Fruit fly (Drosophila melanogaster) whole organism, wandering third instar larva: ENCODE data around the gene CG4914.

Experiments used
- Abd-B ChIP-seq: fragments of >200 bp; optimal IDR thresholded peaks from 2 replicates; lab custom pipeline; 2017; ENCODE audit warnings: missing biosample characterization, missing genetic modification characterization
- CG32264 ChIP-seq: fragments of 200-800 bp; sonication (Bioruptor generic); optimal IDR thresholded peaks from 2 replicates; lab custom pipeline; 2016; ENCODE audit warnings: missing biosample characterization, missing genetic modification characterization
- CG9705 ChIP-seq: fragments of 200-800 bp; sonication (Bioruptor generic); optimal IDR thresholded peaks from 2 replicates; lab custom pipeline; 2018; ENCODE audit warnings: missing biosample characterization, mild to moderate bottlenecking, missing genetic modification characterization
- CrebA ChIP-seq: fragments of 200-800 bp; sonication (Bioruptor generic); optimal IDR thresholded peaks from 2 replicates; lab custom pipeline; 2016; ENCODE audit warnings: missing biosample characterization, mild to moderate bottlenecking, missing genetic modification characterization, borderline replicate concordance
- Dfd ChIP-seq: fragments of >200 bp; optimal IDR thresholded peaks from 2 replicates; lab custom pipeline; 2017; ENCODE audit warnings: missing biosample characterization, missing genetic modification characterization
- Dif ChIP-seq: fragments of 200-275, 200-300 bp; sonication (Bioruptor generic); optimal IDR thresholded peaks from 2 replicates; lab custom pipeline; 2018; ENCODE audit warnings: missing biosample characterization, missing genetic modification characterization; ENCODE audit not compliant: partially characterized antibody
- GATAd ChIP-seq: sonication (Bioruptor generic); optimal IDR thresholded peaks from 2 replicates; lab custom pipeline; 2016; ENCODE audit warnings: missing biosample characterization, missing genetic modification characterization
- HLH106 ChIP-seq: fragments of 200-800 bp; optimal IDR thresholded peaks from 3 replicates; lab custom pipeline; 2019; ENCODE audit warnings: missing biosample characterization, mild to moderate bottlenecking, missing genetic modification characterization, moderate library complexity
- Hnf4 ChIP-seq: fragments of 200-800 bp; sonication (Bioruptor generic); optimal IDR thresholded peaks from 2 replicates; lab custom pipeline; 2016; ENCODE audit warnings: missing biosample characterization, mild to moderate bottlenecking, missing genetic modification characterization
- Hr83 ChIP-seq: fragments of 200-300 bp; sonication (Bioruptor generic); optimal IDR thresholded peaks from 2 replicates; lab custom pipeline; 2016; ENCODE audit warnings: missing biosample characterization, mild to moderate bottlenecking, missing genetic modification characterization, moderate library complexity; ENCODE audit not compliant: poor library complexity, severe bottlenecking
- Jra ChIP-seq: sonication (Bioruptor generic); optimal IDR thresholded peaks from 2 replicates; lab custom pipeline; 2016; ENCODE audit warnings: missing biosample characterization, missing genetic modification characterization
- Mio ChIP-seq: sonication (Bioruptor generic); optimal IDR thresholded peaks from 2 replicates; lab custom pipeline; 2016; ENCODE audit warnings: missing biosample characterization, missing genetic modification characterization
- Myc ChIP-seq: fragments of >200 bp; optimal IDR thresholded peaks from 2 replicates; lab custom pipeline; 2017
- N ChIP-seq: fragments of >200 bp; optimal IDR thresholded peaks from 2 replicates; lab custom pipeline; 2018; ENCODE audit warnings: missing biosample characterization, missing external identifiers, missing genetic modification characterization
- OdsH ChIP-seq: fragments of 200-800 bp; sonication (Bioruptor generic); optimal IDR thresholded peaks from 2 replicates; lab custom pipeline; 2016; ENCODE audit warnings: missing biosample characterization, mild to moderate bottlenecking, missing genetic modification characterization
- Rel ChIP-seq, 2 experiments: fragments of 200-800 bp; sonication (Bioruptor generic) in 1 of 2; optimal IDR thresholded peaks; 2 replicates in 1 of 2; 3 replicates in 1 of 2; lab custom pipeline; 2016 to 2019; ENCODE audit warnings: mild to moderate bottlenecking in 2 of 2, missing biosample characterization in 2 of 2, missing genetic modification characterization in 2 of 2, moderate library complexity in 1 of 2
- Sp1 ChIP-seq: fragments of 200-800 bp; sonication (Bioruptor generic); optimal IDR thresholded peaks from 3 replicates; lab custom pipeline; 2019; ENCODE audit warnings: missing biosample characterization, mild to moderate bottlenecking, missing genetic modification characterization, moderate library complexity
- Vsx2 ChIP-seq: fragments of 200-300, 225-300 bp; sonication (Bioruptor generic); optimal IDR thresholded peaks from 2 replicates; lab custom pipeline; 2018; ENCODE audit warnings: missing biosample characterization, missing genetic modification characterization; ENCODE audit not compliant: partially characterized antibody
- br ChIP-seq: fragments of 200-800 bp; sonication (Bioruptor generic); optimal IDR thresholded peaks from 2 replicates; lab custom pipeline; 2016; ENCODE audit warnings: missing biosample characterization, missing genetic modification characterization
- brk ChIP-seq: fragments of 200-800 bp; sonication (Bioruptor generic); optimal IDR thresholded peaks from 2 replicates; lab custom pipeline; 2016; ENCODE audit warnings: missing biosample characterization, mild to moderate bottlenecking, missing genetic modification characterization
- dl ChIP-seq, 2 experiments: fragments of 175-275, 200-275 bp in 1 of 2; fragments of 200-275 bp in 1 of 2; sonication (Bioruptor generic); optimal IDR thresholded peaks; lab custom pipeline; 2018; ENCODE audit warnings: mild to moderate bottlenecking in 2 of 2, missing biosample characterization in 2 of 2, missing genetic modification characterization in 2 of 2, moderate library complexity in 2 of 2; ENCODE audit not compliant: partially characterized antibody in 2 of 2, insufficient read depth in 1 of 2
- dmrt93B ChIP-seq: fragments of 200-800 bp; sonication (Bioruptor generic); optimal IDR thresholded peaks from 2 replicates; lab custom pipeline; 2018; ENCODE audit warnings: missing biosample characterization, mild to moderate bottlenecking, missing genetic modification characterization
- dsf ChIP-seq: sonication (Bioruptor generic); optimal IDR thresholded peaks from 2 replicates; lab custom pipeline; 2016; ENCODE audit warnings: missing biosample characterization, missing genetic modification characterization, borderline replicate concordance
- ey ChIP-seq: fragments of 200-800 bp; sonication (Bioruptor generic); optimal IDR thresholded peaks from 2 replicates; lab custom pipeline; 2016; ENCODE audit warnings: missing biosample characterization, missing genetic modification characterization
- foxo ChIP-seq, 2 experiments: fragments of 200-800 bp; sonication (Bioruptor generic); optimal IDR thresholded peaks; 2 replicates in 1 of 2; 3 replicates in 1 of 2; lab custom pipeline; 2016 to 2017; ENCODE audit warnings: missing biosample characterization in 2 of 2, missing genetic modification characterization in 2 of 2
- fru ChIP-seq: fragments of 200-800 bp; sonication (Bioruptor generic); optimal IDR thresholded peaks from 3 replicates; lab custom pipeline; 2016; ENCODE audit warnings: missing biosample characterization, mild to moderate bottlenecking, missing genetic modification characterization
- h ChIP-seq: fragments of 200-800 bp; sonication (Bioruptor generic); optimal IDR thresholded peaks from 3 replicates; lab custom pipeline; 2016; ENCODE audit warnings: missing biosample characterization, mild to moderate bottlenecking, missing genetic modification characterization
- jim ChIP-seq: fragments of 175-275, 200-325 bp; sonication (Bioruptor generic); optimal IDR thresholded peaks from 2 replicates; lab custom pipeline; 2016; ENCODE audit warnings: missing biosample characterization, mild to moderate bottlenecking, missing genetic modification characterization
- lola ChIP-seq: fragments of >200 bp; optimal IDR thresholded peaks from 2 replicates; lab custom pipeline; 2017; ENCODE audit warnings: missing biosample characterization, missing genetic modification characterization
- pan ChIP-seq: fragments of >200 bp; optimal IDR thresholded peaks from 2 replicates; lab custom pipeline; 2017
- psq ChIP-seq: fragments of 200-800 bp; sonication (Bioruptor generic); optimal IDR thresholded peaks from 3 replicates; lab custom pipeline; 2017; ENCODE audit warnings: missing biosample characterization, mild to moderate bottlenecking, missing genetic modification characterization, moderate library complexity
- rgr ChIP-seq: fragments of 200-800 bp; sonication (Bioruptor generic); optimal IDR thresholded peaks from 3 replicates; lab custom pipeline; 2016; ENCODE audit warnings: missing biosample characterization, mild to moderate bottlenecking, missing genetic modification characterization
- sage ChIP-seq: fragments of 200-800 bp; sonication (Bioruptor generic); optimal IDR thresholded peaks from 2 replicates; lab custom pipeline; 2016; ENCODE audit warnings: missing biosample characterization, mild to moderate bottlenecking, missing genetic modification characterization
- sv ChIP-seq: fragments of 200-800 bp; sonication (Bioruptor generic); optimal IDR thresholded peaks from 3 replicates; lab custom pipeline; 2016; ENCODE audit warnings: missing biosample characterization, missing genetic modification characterization
- tai ChIP-seq: sonication (Bioruptor generic); optimal IDR thresholded peaks from 2 replicates; lab custom pipeline; 2016; ENCODE audit warnings: missing biosample characterization, missing genetic modification characterization
- usp ChIP-seq: fragments of >200 bp; optimal IDR thresholded peaks from 2 replicates; lab custom pipeline; 2017; ENCODE audit warnings: missing biosample characterization, missing genetic modification characterization
- woc ChIP-seq: sonication (Bioruptor generic); optimal IDR thresholded peaks from 2 replicates; lab custom pipeline; 2016; ENCODE audit warnings: missing biosample characterization, mild to moderate bottlenecking, missing genetic modification characterization

Gene CG4914

DNA sequence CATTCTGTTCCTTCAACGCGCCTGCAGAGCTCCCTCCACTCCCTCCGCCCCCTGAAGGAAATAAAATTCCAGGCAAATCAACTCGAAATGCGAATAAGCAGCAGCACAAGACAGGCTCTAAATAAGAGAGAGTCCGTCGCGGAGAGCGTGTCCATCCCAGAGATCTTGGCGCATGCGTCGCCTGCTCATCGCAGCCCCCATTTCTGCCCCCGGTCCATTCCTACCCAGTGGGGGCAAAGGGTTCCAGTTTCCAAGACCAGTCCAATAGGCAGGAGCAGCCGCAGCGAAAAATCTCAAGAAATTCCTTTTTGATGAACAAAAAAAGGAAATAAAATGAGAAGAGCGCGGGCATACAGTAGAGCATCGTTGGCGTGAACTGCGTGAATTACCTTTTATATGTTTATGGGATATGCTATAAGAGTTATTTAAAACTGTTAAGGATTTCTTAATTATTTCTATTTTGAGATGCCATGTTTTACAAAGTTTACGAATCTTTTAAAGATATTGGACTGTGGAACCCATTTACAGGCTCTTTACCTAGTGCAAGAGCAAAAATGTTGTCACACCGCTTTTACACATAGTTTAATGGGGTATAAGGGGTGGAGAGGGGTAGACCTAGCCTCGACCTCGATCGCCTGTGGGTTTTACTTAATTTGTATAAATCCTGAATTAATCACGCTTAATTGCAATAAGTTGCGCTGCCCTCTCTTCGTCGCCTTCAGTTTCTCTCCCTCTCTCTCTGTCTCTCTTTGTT is 43.8 kb downstream of the CG4914 start:
- TF ChIP-seq Dif (GFP tag; lab: Kevin White, UChicago): peak; percentile 66
- no peak for TF ChIP-seq Abd-B
- TF ChIP-seq brk (GFP tag; lab: Kevin White, UChicago): peak; percentile 30
- TF ChIP-seq GATAd (GFP tag; lab: Kevin White, UChicago): no peak
- TF ChIP-seq CG9705: peak; percentile 30
- TF ChIP-seq Jra (GFP tag; lab: Kevin White, UChicago): peak; percentile 69
- TF ChIP-seq HLH106 (tag; lab: Kevin White, UChicago): peak; percentile 79
- no peak for TF ChIP-seq psq (GFP tag; lab: Kevin White, UChicago)
- peak; percentile 78 for TF ChIP-seq rgr (GFP tag; lab: Kevin White, UChicago)
- TF ChIP-seq pan: no peak
- no peak for TF ChIP-seq CrebA (GFP tag; lab: Kevin White, UChicago)
- TF ChIP-seq N (GFP tag; lab: Kevin White, UChicago): no peak
- no peak for TF ChIP-seq Rel (GFP tag; optimal IDR thresholded peaks at IDR 0.05; lab: Kevin White, UChicago)
- peak; percentile 3 for TF ChIP-seq Rel (tag; optimal IDR thresholded peaks at IDR 0.05; lab: Kevin White, UChicago)
- TF ChIP-seq Dfd (GFP tag; lab: Kevin White, UChicago): no peak
- TF ChIP-seq OdsH (GFP tag; lab: Kevin White, UChicago): peak; percentile 79
- TF ChIP-seq dl (GFP tag; optimal IDR thresholded peaks at IDR 0.05; lab: Kevin White, UChicago; ENCODE audit: insufficient read depth in 1 of 2, partially characterized antibody in 2 of 2): peak in 1 of 2 experiments; percentile 52
- peak; percentile 89 for TF ChIP-seq h
- TF ChIP-seq Hnf4: peak; percentile 77
- peak; percentile 73 for TF ChIP-seq Sp1
- TF ChIP-seq fru (GFP tag; lab: Kevin White, UChicago): peak; percentile 90
- peak; percentile 61 for TF ChIP-seq sage (GFP tag; lab: Kevin White, UChicago)
- peak; percentile 56 for TF ChIP-seq CG32264 (GFP tag; lab: Kevin White, UChicago)
- TF ChIP-seq dsf (GFP tag; lab: Kevin White, UChicago): no peak
- peak; percentile 38 for TF ChIP-seq tai (GFP tag; lab: Kevin White, UChicago)
- TF ChIP-seq Mio: no peak
- peak; percentile 86 for TF ChIP-seq woc (GFP tag; lab: Kevin White, UChicago)
- TF ChIP-seq lola (GFP tag; lab: Kevin White, UChicago): no peak
- TF ChIP-seq dmrt93B (GFP tag; lab: Kevin White, UChicago): peak; percentile 66
- TF ChIP-seq br (GFP tag; lab: Kevin White, UChicago): peak; percentile 80
- peak in 1 of 2 experiments; percentile 86 for TF ChIP-seq foxo (GFP tag; optimal IDR thresholded peaks at IDR 0.05; lab: Kevin White, UChicago)
- TF ChIP-seq Myc (lab: Kevin White, UChicago): no peak
- peak; percentile 85 for TF ChIP-seq ey (GFP tag; lab: Kevin White, UChicago)
- TF ChIP-seq, all 38 proteins: peak for 21

DNA sequence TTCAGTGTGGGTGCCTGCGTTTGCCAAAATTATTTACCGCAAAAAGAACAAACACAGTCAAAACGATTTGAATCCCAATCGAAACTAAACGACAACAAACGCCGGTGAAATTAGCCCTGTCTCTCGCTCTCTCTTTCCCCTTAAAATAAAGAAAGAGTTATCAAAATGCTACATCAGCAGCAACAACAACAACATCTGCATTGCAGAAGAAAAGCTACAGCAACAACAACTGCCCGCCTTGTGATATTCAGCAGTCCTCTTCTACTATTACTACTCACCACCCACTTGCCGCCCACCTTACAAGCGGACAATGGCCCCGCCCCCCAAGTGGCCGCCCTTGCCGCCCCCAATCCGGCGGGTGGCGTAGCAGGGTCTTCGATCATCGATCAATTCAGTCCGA is 45.0 kb downstream of the CG4914 start:
- no peak for TF ChIP-seq Hr83 (GFP tag; lab: Kevin White, UChicago)
- TF ChIP-seq Dfd (GFP tag; lab: Kevin White, UChicago): peak; percentile 50
- no peak for TF ChIP-seq sv (GFP tag; lab: Kevin White, UChicago)
- TF ChIP-seq, all 38 proteins: peak for 1

DNA sequence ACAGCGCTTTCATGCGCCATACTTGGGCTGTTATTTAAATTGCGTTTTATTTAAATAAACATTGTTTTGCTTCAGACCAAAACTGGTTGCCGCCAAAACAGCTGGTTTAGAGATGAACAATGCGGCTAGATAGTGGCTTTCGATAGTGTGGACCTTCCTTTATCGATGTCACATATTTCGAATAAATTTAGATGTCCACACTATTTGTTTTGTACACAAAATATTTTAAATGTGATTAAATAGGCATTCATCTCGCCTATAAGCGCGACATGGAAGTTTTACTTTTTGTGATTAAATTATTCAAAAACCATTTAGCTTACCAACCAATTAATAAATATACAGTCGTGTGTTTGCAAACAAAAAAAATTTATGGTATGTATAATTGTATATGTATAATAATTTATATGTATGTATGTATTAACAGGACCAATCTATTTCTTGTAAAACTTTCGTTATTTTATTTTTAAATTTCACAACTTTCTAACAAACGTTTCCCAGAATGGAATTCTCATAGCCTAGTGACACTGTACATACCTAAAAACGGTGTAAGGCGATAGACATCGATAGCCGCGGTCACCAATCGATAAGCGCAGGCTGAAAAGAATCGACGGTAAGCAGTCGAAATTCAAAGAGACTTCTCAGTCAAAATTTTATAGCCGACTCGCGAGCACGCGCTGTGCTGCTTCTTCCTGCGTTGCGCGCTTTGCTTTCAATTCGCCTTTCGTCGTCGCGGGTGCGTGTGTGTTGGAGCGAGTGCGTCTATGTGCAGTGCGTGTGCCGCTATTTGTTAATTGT is 45.8 kb downstream of the CG4914 start, which contains the start of the genes RecQ5 and dlp:
RecQ5 (minus strand) TSS at position 114 of the 795 bp plus-strand sequence.
dlp (plus strand) TSS at position 638 of the 795 bp plus-strand sequence.
- TF ChIP-seq dmrt93B (GFP tag; lab: Kevin White, UChicago): no peak
- no peak for TF ChIP-seq pan
- TF ChIP-seq Jra (GFP tag; lab: Kevin White, UChicago): peak; percentile 75
- TF ChIP-seq jim (GFP tag; lab: Kevin White, UChicago): peak; percentile 20
- TF ChIP-seq lola (GFP tag; lab: Kevin White, UChicago): no peak
- TF ChIP-seq psq (GFP tag; lab: Kevin White, UChicago): peak; percentile 76
- TF ChIP-seq tai (GFP tag; lab: Kevin White, UChicago): peak; percentile 79
- no peak for TF ChIP-seq Dfd (GFP tag; lab: Kevin White, UChicago)
- TF ChIP-seq ey (GFP tag; lab: Kevin White, UChicago): peak; percentile 59
- TF ChIP-seq dl (GFP tag; optimal IDR thresholded peaks at IDR 0.05; lab: Kevin White, UChicago; ENCODE audit: insufficient read depth in 1 of 2, partially characterized antibody in 2 of 2): peak in 1 of 2 experiments; percentile 8
- TF ChIP-seq Dif (GFP tag; lab: Kevin White, UChicago): peak; percentile 67
- TF ChIP-seq usp (GFP tag; lab: Kevin White, UChicago): no peak
- TF ChIP-seq CG9705: peak; percentile 48
- peak; percentile 80 for TF ChIP-seq rgr (GFP tag; lab: Kevin White, UChicago)
- peak; percentile 67 for TF ChIP-seq fru (GFP tag; lab: Kevin White, UChicago)
- peak; percentile 60 for TF ChIP-seq br (GFP tag; lab: Kevin White, UChicago)
- TF ChIP-seq Hr83 (GFP tag; lab: Kevin White, UChicago): peak; percentile 95
- TF ChIP-seq Sp1: peak; percentile 72
- TF ChIP-seq GATAd (GFP tag; lab: Kevin White, UChicago): peak; percentile 61
- TF ChIP-seq CrebA (GFP tag; lab: Kevin White, UChicago): no peak
- TF ChIP-seq dsf (GFP tag; lab: Kevin White, UChicago): peak; percentile 39
- TF ChIP-seq Vsx2 (GFP tag; lab: Kevin White, UChicago): no peak
- peak; percentile 61 for TF ChIP-seq h
- no peak for TF ChIP-seq CG32264 (GFP tag; lab: Kevin White, UChicago)
- peak; percentile 12 for TF ChIP-seq Rel (GFP tag; optimal IDR thresholded peaks at IDR 0.05; lab: Kevin White, UChicago)
- TF ChIP-seq Rel (tag; optimal IDR thresholded peaks at IDR 0.05; lab: Kevin White, UChicago): peak; percentile 27
- TF ChIP-seq Hnf4: peak; percentile 80
- TF ChIP-seq Abd-B: no peak
- peak; percentile 56 for TF ChIP-seq HLH106 (tag; lab: Kevin White, UChicago)
- TF ChIP-seq sage (GFP tag; lab: Kevin White, UChicago): no peak
- peak in 1 of 2 experiments; percentile 85 for TF ChIP-seq foxo (GFP tag; optimal IDR thresholded peaks at IDR 0.05; lab: Kevin White, UChicago)
